Worm (Caenorhabditis elegans) whole organism, L4 larva: Measurements from ENCODE around the gene plc-1.

ENCODE experiments used
- R02D3.7 ChIP-seq: fragments of 150-350 bp; sonication (generic microtip); optimal IDR thresholded peaks from 3 replicates; lab custom pipeline; 2014; ENCODE audit warnings: missing biosample characterization, missing genetic modification characterization
- attf-4 ChIP-seq: sonication (generic microtip); optimal IDR thresholded peaks from 3 replicates; lab custom pipeline; 2017; ENCODE audit warnings: missing biosample characterization, missing genetic modification characterization

DNA sequence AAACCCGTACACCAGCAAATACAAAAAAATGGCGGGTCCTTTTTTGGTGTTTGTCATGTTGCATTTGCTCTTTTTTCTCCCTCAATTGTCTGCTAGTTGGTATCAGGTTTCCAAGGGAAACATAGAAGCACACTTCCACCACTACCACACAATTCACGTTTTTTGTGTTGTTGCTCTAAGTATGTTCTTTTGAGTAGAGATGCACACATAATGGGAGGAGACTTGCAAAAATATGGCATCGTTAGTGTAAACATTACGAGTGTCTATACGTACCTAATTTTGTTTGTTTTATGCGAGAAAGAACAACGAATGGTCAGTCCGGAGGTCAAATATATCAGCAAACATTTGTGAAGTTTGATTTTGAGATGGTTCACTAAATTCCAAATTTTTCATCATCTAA is 68.5 kb downstream of the plc-1 start:
- TF ChIP-seq attf-4 (tag; lab: Kevin White, UChicago) (no peak), R02D3.7 (tag; lab: Kevin White, UChicago) (no peak)
